Fruit fly (Drosophila melanogaster) whole organism, adult: ENCODE measurements around the gene Arf4.

Source experiments
- CG11617 ChIP-seq: fragments of 200-800 bp; sonication (Bioruptor generic); optimal IDR thresholded peaks from 2 replicates; lab custom pipeline; 2017; ENCODE audit warnings: mild to moderate bottlenecking, missing biosample characterization, missing genetic modification reagents, missing genetic modification characterization
- CG1620 ChIP-seq: fragments of 200-800 bp; sonication (Bioruptor generic); optimal IDR thresholded peaks from 2 replicates; lab custom pipeline; 2016; ENCODE audit warnings: missing biosample characterization, missing genetic modification characterization
- CG33017 ChIP-seq: fragments of 200-800 bp; sonication (Bioruptor generic); optimal IDR thresholded peaks from 2 replicates; lab custom pipeline; 2018; ENCODE audit warnings: missing biosample characterization, mild to moderate bottlenecking, missing genetic modification characterization, moderate library complexity
- CG7045 ChIP-seq: fragments of 200-800 bp; sonication (Bioruptor generic); optimal IDR thresholded peaks from 2 replicates; lab custom pipeline; 2017; ENCODE audit warnings: missing biosample characterization, mild to moderate bottlenecking, missing genetic modification characterization
- CG7101 ChIP-seq: fragments of 200-800 bp; sonication (Bioruptor generic); optimal IDR thresholded peaks from 2 replicates; lab custom pipeline; 2018; ENCODE audit warnings: missing biosample characterization, mild to moderate bottlenecking, missing genetic modification characterization, moderate library complexity
- Clk ChIP-seq: fragments of 200-800 bp; sonication (Bioruptor generic); optimal IDR thresholded peaks from 2 replicates; lab custom pipeline; 2017; ENCODE audit warnings: missing biosample characterization, missing genetic modification characterization
- Crg-1 ChIP-seq: fragments of 200-800 bp; sonication (Bioruptor generic); optimal IDR thresholded peaks from 2 replicates; lab custom pipeline; 2016; ENCODE audit warnings: missing biosample characterization, missing genetic modification characterization
- Hr96 ChIP-seq: fragments of 200-800 bp; sonication (Bioruptor generic); optimal IDR thresholded peaks from 2 replicates; lab custom pipeline; 2016; ENCODE audit warnings: missing biosample characterization, missing genetic modification characterization
- Mnt ChIP-seq: fragments of 200-800 bp; sonication (Bioruptor generic); optimal IDR thresholded peaks from 2 replicates; lab custom pipeline; 2016; ENCODE audit warnings: missing biosample characterization, mild to moderate bottlenecking, missing genetic modification characterization
- bab1 ChIP-seq: fragments of 200-800 bp; sonication (Bioruptor generic); optimal IDR thresholded peaks from 3 replicates; lab custom pipeline; 2019; ENCODE audit warnings: missing biosample characterization, mild to moderate bottlenecking, missing genetic modification characterization, moderate library complexity
- ovo ChIP-seq: fragments of 200-800 bp; sonication (Bioruptor generic); optimal IDR thresholded peaks from 2 replicates; lab custom pipeline; 2016; ENCODE audit warnings: missing biosample characterization, missing genetic modification characterization
- tj ChIP-seq: fragments of 200-800 bp; sonication (Bioruptor generic); optimal IDR thresholded peaks from 3 replicates; lab custom pipeline; 2017; ENCODE audit warnings: missing biosample characterization, mild to moderate bottlenecking, missing genetic modification characterization, moderate library complexity

Arf4 gene

DNA sequence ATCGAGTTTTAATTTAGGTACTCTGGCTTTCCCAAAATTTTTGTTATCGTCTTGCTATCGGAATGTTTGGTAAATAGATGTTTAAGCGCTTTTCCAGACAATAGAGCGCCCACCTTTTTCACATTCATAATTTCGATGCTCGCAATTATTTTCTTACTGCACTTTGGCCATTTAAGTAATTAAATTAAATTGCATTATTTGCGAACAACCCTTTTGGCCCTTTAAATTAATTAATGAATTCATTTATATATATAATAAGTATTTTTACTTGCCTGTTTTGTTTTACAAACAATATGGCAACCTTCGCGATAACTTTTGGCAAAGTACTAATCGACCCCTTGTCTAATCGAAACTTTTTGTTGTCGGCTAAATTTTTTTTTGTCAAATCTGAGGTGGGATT lies 32.3 kb downstream of the Arf4 start:
- TF ChIP-seq Crg-1 (GFP tag; lab: Kevin White, UChicago) (no peak), Clk (GFP tag; lab: Kevin White, UChicago) (no peak), CG7045 (GFP tag; lab: Kevin White, UChicago) (no peak), Hr96 (no peak), CG7101 (no peak), ovo (GFP tag; lab: Kevin White, UChicago) (no peak), CG33017 (tag; lab: Kevin White, UChicago) (no peak), tj (GFP tag; lab: Kevin White, UChicago) (no peak), Mnt (no peak), bab1 (GFP tag; lab: Kevin White, UChicago) (no peak), CG1620 (GFP tag; lab: Kevin White, UChicago) (no peak)

DNA sequence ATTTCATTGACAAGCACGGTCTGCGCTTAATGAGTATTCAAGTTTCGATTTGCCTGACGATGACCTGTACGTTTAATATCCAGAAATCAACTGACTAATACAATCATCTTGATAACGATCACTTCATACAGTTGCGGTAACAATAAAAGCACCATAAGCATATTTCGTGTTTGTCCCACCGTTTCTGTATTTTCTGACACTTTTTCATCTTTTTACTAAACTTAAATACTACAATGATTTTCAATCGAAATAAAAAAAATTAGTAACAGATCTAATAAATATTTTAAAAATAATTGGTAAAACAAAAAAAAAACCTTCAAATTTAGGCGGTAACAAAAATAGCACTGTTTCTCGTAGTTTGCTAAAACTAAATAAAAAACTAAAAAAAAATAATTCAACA lies 38.1 kb downstream of the Arf4 start, which contains the start of gene CG32017:
Gene CG32017, minus strand, starts transcription at position 101 of the 400 bp plus-strand sequence.
- no peak for TF ChIP-seq ovo (GFP tag; lab: Kevin White, UChicago)
- TF ChIP-seq tj (GFP tag; lab: Kevin White, UChicago), result no peak
- no peak for TF ChIP-seq CG11617 (GFP tag; lab: Kevin White, UChicago)
